Worm (Caenorhabditis elegans) whole organism, young adult: ENCODE measurements around the gene Y37A1A.2.
A peak's percentile ranks its signal among the peaks of the same experiment; 100 is the strongest.
"Not testable (repeated sequence)": the region's sequence is repeated elsewhere in the genome, so short reads cannot be mapped to it uniquely, and the experiment has no call there.

Source experiments
- B0019.2 ChIP-seq: fragments of 200-800 bp; sonication (Bioruptor generic); conservative IDR thresholded peaks from 2 replicates; pipeline ENCODE4 v1.3.6; 2022; ENCODE audit warnings: missing genetic modification reagents, missing genetic modification characterization, missing compliant biosample characterization
- C17E4.6 ChIP-seq: fragments of 200-800 bp; sonication (Bioruptor generic); IDR thresholded peaks from 2 replicates; pipeline ENCODE4 v1.3.6; 2022; ENCODE audit warnings: missing genetic modification reagents, missing genetic modification characterization, missing compliant biosample characterization
- F39B2.1 ChIP-seq: fragments of 200-800 bp; sonication (Bioruptor generic); IDR thresholded peaks from 2 replicates; pipeline ENCODE4 v1.3.6; 2022; ENCODE audit warnings: missing genetic modification reagents, missing genetic modification characterization, missing compliant biosample characterization
- Y79H2A.3 ChIP-seq: fragments of 200-800 bp; sonication (Bioruptor generic); conservative IDR thresholded peaks from 2 replicates; pipeline ENCODE4 v1.3.6; 2022; ENCODE audit warnings: missing genetic modification reagents, missing genetic modification characterization, missing compliant biosample characterization
- ZK185.1 ChIP-seq: sonication (generic microtip); optimal IDR thresholded peaks from 2 replicates; lab custom pipeline; 2016; ENCODE audit warnings: mild to moderate bottlenecking, missing genetic modification characterization, missing compliant biosample characterization; ENCODE audit not compliant: poor library complexity, severe bottlenecking
- atf-7 ChIP-seq: sonication (generic microtip); optimal IDR thresholded peaks from 2 replicates; lab custom pipeline; 2017; ENCODE audit warnings: mild to moderate bottlenecking, missing genetic modification characterization, missing compliant biosample characterization
- attf-6 ChIP-seq: fragments of 200-800 bp; sonication (Bioruptor generic); IDR thresholded peaks from 2 replicates; pipeline ENCODE4 v1.3.6; 2022; ENCODE audit warnings: missing genetic modification reagents, missing genetic modification characterization, missing compliant biosample characterization
- ceh-100 ChIP-seq: fragments of 200-800 bp; sonication (Bioruptor generic); IDR thresholded peaks from 2 replicates; pipeline ENCODE4 v1.3.6; 2022; ENCODE audit warnings: missing genetic modification reagents, missing genetic modification characterization, missing compliant biosample characterization
- ceh-40 ChIP-seq: fragments of 200-800 bp; sonication (Bioruptor generic); IDR thresholded peaks from 2 replicates; pipeline ENCODE4 v1.3.6; 2022; ENCODE audit warnings: missing genetic modification characterization, missing compliant biosample characterization
- dox-1 ChIP-seq: fragments of 200-800 bp; sonication (Bioruptor generic); IDR thresholded peaks from 2 replicates; pipeline ENCODE4 v1.3.6; 2022; ENCODE audit warnings: missing genetic modification reagents, missing genetic modification characterization, missing compliant biosample characterization
- egrh-3 ChIP-seq: fragments of 200-800 bp; sonication (Bioruptor generic); IDR thresholded peaks from 2 replicates; pipeline ENCODE4 v1.3.6; 2022; ENCODE audit warnings: missing genetic modification reagents, missing genetic modification characterization, missing compliant biosample characterization
- ekl-4 ChIP-seq: fragments of 200-800 bp; sonication (Bioruptor generic); IDR thresholded peaks from 2 replicates; pipeline ENCODE4 v1.3.6; 2022; ENCODE audit warnings: missing genetic modification reagents, missing genetic modification characterization, missing compliant biosample characterization
- hsf-1 ChIP-seq: fragments of 200-800 bp; sonication (Bioruptor generic); IDR thresholded peaks from 2 replicates; pipeline ENCODE4 v1.3.6; 2022; ENCODE audit warnings: missing genetic modification reagents, missing genetic modification characterization, missing compliant biosample characterization
- nfyb-1 ChIP-seq: fragments of 200-800 bp; sonication (Bioruptor generic); IDR thresholded peaks from 2 replicates; pipeline ENCODE4 v1.3.6; 2022; ENCODE audit warnings: missing genetic modification reagents, missing genetic modification characterization, missing compliant biosample characterization
- rcor-1 ChIP-seq: fragments of 200-800 bp; sonication (Bioruptor generic); IDR thresholded peaks from 2 replicates; pipeline ENCODE4 v1.3.6; 2022; ENCODE audit warnings: missing genetic modification reagents, missing genetic modification characterization, missing compliant biosample characterization
- repo-1 ChIP-seq: sonication (generic microtip); optimal IDR thresholded peaks from 2 replicates; lab custom pipeline; 2017; ENCODE audit warnings: mild to moderate bottlenecking, missing genetic modification characterization, missing compliant biosample characterization
- snpc-4 ChIP-seq, 5 experiments: fragments of 150-350 bp in 1 of 5; sonication (generic microtip) in 4 of 5; optimal IDR thresholded peaks; 2 replicates each; lab custom pipeline; 2014 to 2018; ENCODE audit warnings: missing genetic modification characterization in 5 of 5, missing biosample characterization in 3 of 5, antibody characterized with exemption in 2 of 5, mild to moderate bottlenecking in 2 of 5, missing compliant biosample characterization in 2 of 5, missing genotype in 2 of 5, moderate library complexity in 2 of 5, missing genetic modification reagents in 1 of 5
- tlf-1 ChIP-seq: fragments of 200-800 bp; sonication (Bioruptor generic); optimal IDR thresholded peaks from 2 replicates; lab custom pipeline; 2018; ENCODE audit warnings: mild to moderate bottlenecking, missing genetic modification characterization, missing compliant biosample characterization
- unc-130 ChIP-seq: sonication (generic microtip); optimal IDR thresholded peaks from 2 replicates; lab custom pipeline; 2016; ENCODE audit warnings: missing genetic modification reagents, missing genetic modification characterization, missing compliant biosample characterization
- zfh-2 ChIP-seq: fragments of 200-800 bp; sonication (Bioruptor generic); conservative IDR thresholded peaks from 2 replicates; pipeline ENCODE4 v1.3.6; 2022; ENCODE audit warnings: missing genetic modification reagents, missing genetic modification characterization, missing compliant biosample characterization
- ztf-25 ChIP-seq: fragments of 200-800 bp; sonication (Bioruptor generic); IDR thresholded peaks from 2 replicates; pipeline ENCODE4 v1.3.6; 2022; ENCODE audit warnings: missing genetic modification reagents, missing genetic modification characterization, missing compliant biosample characterization

Gene Y37A1A.2

ce11 chrIV:13862003-13862402 lies 50.8 kb downstream of the Y37A1A.2 start:
- peak; percentile 57; the same call in 1 of the 2 replicates for TF ChIP-seq ekl-4 (GFP tag; lab: Robert Waterston, UW)
- 0 out of 2 replicates have a peak, but pooled peaks have one; percentile 29 for TF ChIP-seq rcor-1
- peak; percentile 93; the same call in 1 of the 2 replicates for TF ChIP-seq dox-1
- 0 out of 2 replicates have a peak, but pooled peaks have one; percentile 28 for TF ChIP-seq egrh-3
- 0 out of 2 replicates have a peak, but pooled peaks have one; percentile 58 for TF ChIP-seq ceh-40 (GFP tag; lab: Robert Waterston, UW)
- TF ChIP-seq attf-6 (GFP tag; lab: Robert Waterston, UW), result peak; percentile 44; the same call in 1 of the 2 replicates
- peak; percentile 99 for TF ChIP-seq hsf-1
- 0 out of 2 replicates have a peak, but pooled peaks have one; percentile 12 for TF ChIP-seq Y79H2A.3 (GFP tag; lab: Robert Waterston, UW)
- TF ChIP-seq ceh-100 (GFP tag; lab: Robert Waterston, UW), result peak; percentile 45; the same call in 1 of the 2 replicates
- peak; percentile 32; the same call in 1 of the 2 replicates for TF ChIP-seq nfyb-1 (GFP tag; lab: Robert Waterston, UW)
- not testable (repeated sequence) for TF ChIP-seq snpc-4 (GFP tag; optimal IDR thresholded peaks at IDR 0.05; lab: Kevin White, UChicago)
- TF ChIP-seq snpc-4 (tag; optimal IDR thresholded peaks at IDR 0.05; lab: Kevin White, UChicago), result peak in 1 of 4 experiments; percentile 47
- TF ChIP-seq, all 124 proteins: peak for 11; not testable (repeated sequence) for 113

- TF ChIP-seq repo-1 (tag; lab: Kevin White, UChicago), result no peak
- no peak for TF ChIP-seq C17E4.6 (GFP tag; lab: Robert Waterston, UW)
- TF ChIP-seq snpc-4 (GFP tag; optimal IDR thresholded peaks at IDR 0.05; lab: Kevin White, UChicago), result no peak
- TF ChIP-seq snpc-4 (tag; optimal IDR thresholded peaks at IDR 0.05; lab: Kevin White, UChicago), result no peak
- no peak for TF ChIP-seq tlf-1 (GFP tag; lab: Kevin White, UChicago)
- TF ChIP-seq unc-130, result no peak
- TF ChIP-seq ZK185.1, result no peak
- TF ChIP-seq zfh-2 (GFP tag; lab: Robert Waterston, UW), result no peak
- TF ChIP-seq atf-7, result no peak
- no peak for TF ChIP-seq B0019.2 (GFP tag; lab: Robert Waterston, UW)
- TF ChIP-seq F39B2.1 (GFP tag; lab: Robert Waterston, UW), result no peak
- TF ChIP-seq ztf-25, result no peak
- TF ChIP-seq, all 124 proteins: peak for 0
Observed at ce11 chrIV:13860459-13860858, 52.4 kb downstream of the Y37A1A.2 start.
